Worm (Caenorhabditis elegans) whole organism, L2 larva: ENCODE results near the gene T26A8.4.
A peak's percentile ranks its signal among the peaks of the same experiment; 100 is the strongest.

Experiments
- C34F6.9 ChIP-seq: fragments of 150-350 bp; optimal IDR thresholded peaks from 2 replicates; lab custom pipeline; 2014; ENCODE audit warnings: missing biosample characterization, missing genetic modification characterization
- F13H6.1 ChIP-seq: sonication (generic microtip); optimal IDR thresholded peaks from 2 replicates; lab custom pipeline; 2016; ENCODE audit warnings: missing genetic modification characterization, missing compliant biosample characterization
- R02D3.7 ChIP-seq: fragments of 150-350 bp; optimal IDR thresholded peaks from 2 replicates; lab custom pipeline; 2014; ENCODE audit warnings: missing biosample characterization, missing genetic modification characterization
- Y55F3AM.14 ChIP-seq: fragments of 200-800 bp; sonication (Bioruptor generic); optimal IDR thresholded peaks from 2 replicates; lab custom pipeline; 2018; ENCODE audit warnings: mild to moderate bottlenecking, missing genetic modification characterization, missing compliant biosample characterization
- ZK546.5 ChIP-seq: sonication (generic microtip); optimal IDR thresholded peaks from 2 replicates; lab custom pipeline; 2017; ENCODE audit warnings: missing biosample characterization, missing genetic modification characterization
- alr-1 ChIP-seq: fragments of 150-350 bp; optimal IDR thresholded peaks from 2 replicates; lab custom pipeline; 2014; ENCODE audit warnings: missing biosample characterization, missing genetic modification characterization
- aly-2 ChIP-seq: fragments of 150-350 bp; optimal IDR thresholded peaks from 2 replicates; lab custom pipeline; 2014; ENCODE audit warnings: missing biosample characterization, missing genetic modification characterization
- ama-1 ChIP-seq: fragments of 150-350 bp; optimal IDR thresholded peaks from 2 replicates; lab custom pipeline; 2018; ENCODE audit warnings: inconsistent platforms
- blmp-1 ChIP-seq: sonication (generic microtip); optimal IDR thresholded peaks from 2 replicates; lab custom pipeline; 2017; ENCODE audit warnings: missing genetic modification characterization, mild to moderate bottlenecking, missing compliant biosample characterization, antibody characterized with exemption, moderate library complexity; ENCODE audit not compliant: insufficient read depth
- ceh-16 ChIP-seq: fragments of 150-350 bp; optimal IDR thresholded peaks from 2 replicates; lab custom pipeline; 2014; ENCODE audit warnings: missing biosample characterization, missing genetic modification characterization
- ceh-82 ChIP-seq: fragments of 150-350 bp; optimal IDR thresholded peaks from 2 replicates; lab custom pipeline; 2014; ENCODE audit warnings: missing biosample characterization, missing genetic modification characterization
- crh-2 ChIP-seq: sonication (generic microtip); optimal IDR thresholded peaks from 2 replicates; lab custom pipeline; 2017; ENCODE audit warnings: missing biosample characterization, missing genetic modification characterization
- dmd-4 ChIP-seq: sonication (generic microtip); optimal IDR thresholded peaks from 2 replicates; lab custom pipeline; 2017; ENCODE audit warnings: missing biosample characterization, missing genetic modification characterization
- egl-27 ChIP-seq: sonication (generic microtip); optimal IDR thresholded peaks from 3 replicates; lab custom pipeline; 2017; ENCODE audit warnings: missing biosample characterization, missing genetic modification reagents, missing genetic modification characterization
- elt-1 ChIP-seq: fragments of 150-350 bp; optimal IDR thresholded peaks from 2 replicates; lab custom pipeline; 2014; ENCODE audit warnings: missing biosample characterization, missing genetic modification characterization
- elt-3 ChIP-seq: sonication (generic microtip); optimal IDR thresholded peaks from 2 replicates; lab custom pipeline; 2017; ENCODE audit warnings: missing biosample characterization, missing genetic modification characterization
- fos-1 ChIP-seq: fragments of 150-350 bp; optimal IDR thresholded peaks from 2 replicates; lab custom pipeline; 2014; ENCODE audit warnings: missing biosample characterization, missing genetic modification characterization
- gmeb-1 ChIP-seq: fragments of 150-350 bp; optimal IDR thresholded peaks from 2 replicates; lab custom pipeline; 2014; ENCODE audit warnings: missing biosample characterization, missing genetic modification characterization
- lin-11 ChIP-seq: fragments of 150-350 bp; sonication (generic microtip); optimal IDR thresholded peaks from 2 replicates; lab custom pipeline; 2014; ENCODE audit warnings: missing biosample characterization, missing genetic modification characterization, inconsistent platforms, mixed read lengths
- lin-13 ChIP-seq: fragments of 150-350 bp; optimal IDR thresholded peaks from 2 replicates; lab custom pipeline; 2014; ENCODE audit warnings: missing biosample characterization, missing genetic modification reagents, missing genetic modification characterization
- lin-39 ChIP-seq: fragments of 150-350 bp; optimal IDR thresholded peaks from 2 replicates; lab custom pipeline; 2014; ENCODE audit warnings: missing biosample characterization, missing genetic modification reagents, missing genetic modification characterization
- lsy-2 ChIP-seq, 2 experiments: fragments of 150-350 bp in 1 of 2; sonication (generic microtip) in 1 of 2; optimal IDR thresholded peaks; 2 replicates each; lab custom pipeline; 2014 to 2017; ENCODE audit warnings: missing biosample characterization in 2 of 2, missing genetic modification characterization in 2 of 2
- mab-5 ChIP-seq: fragments of 150-350 bp; optimal IDR thresholded peaks from 2 replicates; lab custom pipeline; 2014; ENCODE audit warnings: missing biosample characterization, missing genetic modification characterization
- mbf-1 ChIP-seq: sonication (generic microtip); optimal IDR thresholded peaks from 2 replicates; lab custom pipeline; 2017; ENCODE audit warnings: missing biosample characterization, missing genetic modification characterization
- mdl-1 ChIP-seq, 2 experiments: fragments of 150-350 bp in 1 of 2; sonication (generic microtip) in 1 of 2; optimal IDR thresholded peaks; 2 replicates each; lab custom pipeline; 2017; ENCODE audit warnings: missing biosample characterization in 2 of 2, missing genetic modification characterization in 2 of 2
- nhr-10 ChIP-seq: sonication (generic microtip); optimal IDR thresholded peaks from 2 replicates; lab custom pipeline; 2017; ENCODE audit warnings: missing biosample characterization, missing genetic modification characterization
- nhr-11 ChIP-seq: fragments of 150-350 bp; optimal IDR thresholded peaks from 2 replicates; lab custom pipeline; 2014; ENCODE audit warnings: missing biosample characterization, missing genetic modification characterization
- nhr-12 ChIP-seq: fragments of 150-350 bp; optimal IDR thresholded peaks from 2 replicates; lab custom pipeline; 2014; ENCODE audit warnings: missing biosample characterization, missing genetic modification characterization
- nhr-129 ChIP-seq: fragments of 150-350 bp; optimal IDR thresholded peaks from 2 replicates; lab custom pipeline; 2014; ENCODE audit warnings: missing biosample characterization, missing genetic modification characterization
- nhr-21 ChIP-seq: fragments of 150-350 bp; optimal IDR thresholded peaks from 2 replicates; lab custom pipeline; 2014; ENCODE audit warnings: missing biosample characterization, missing genetic modification characterization
- nhr-23 ChIP-seq: fragments of 150-350 bp; optimal IDR thresholded peaks from 2 replicates; lab custom pipeline; 2014; ENCODE audit warnings: missing biosample characterization, missing genetic modification reagents, missing genetic modification characterization
- nhr-237 ChIP-seq: fragments of 150-350 bp; optimal IDR thresholded peaks from 2 replicates; lab custom pipeline; 2014; ENCODE audit warnings: missing biosample characterization, missing genetic modification characterization
- nhr-25 ChIP-seq: fragments of 150-350 bp; sonication (generic microtip); optimal IDR thresholded peaks from 3 replicates; lab custom pipeline; 2014; ENCODE audit warnings: missing biosample characterization, missing genetic modification characterization
- nhr-6 ChIP-seq: fragments of 150-350 bp; optimal IDR thresholded peaks from 2 replicates; lab custom pipeline; 2014; ENCODE audit warnings: missing biosample characterization, missing genetic modification characterization
- nhr-77 ChIP-seq: fragments of 150-350 bp; optimal IDR thresholded peaks from 2 replicates; lab custom pipeline; 2014; ENCODE audit warnings: missing biosample characterization, missing genetic modification characterization
- peb-1 ChIP-seq: fragments of 150-350 bp; optimal IDR thresholded peaks from 2 replicates; lab custom pipeline; 2014; ENCODE audit warnings: missing biosample characterization, missing genetic modification characterization
- sem-4 ChIP-seq: fragments of 150-350 bp; optimal IDR thresholded peaks from 2 replicates; lab custom pipeline; 2014; ENCODE audit warnings: missing biosample characterization, missing genetic modification reagents, missing genetic modification characterization
- skn-1 ChIP-seq: sonication (generic microtip); optimal IDR thresholded peaks from 2 replicates; lab custom pipeline; 2017; ENCODE audit warnings: missing biosample characterization, missing genetic modification characterization
- sma-3 ChIP-seq: sonication (generic microtip); optimal IDR thresholded peaks from 2 replicates; lab custom pipeline; 2016; ENCODE audit warnings: missing genetic modification reagents, missing genetic modification characterization, missing compliant biosample characterization
- sma-9 ChIP-seq, 2 experiments: fragments of 150-350 bp in 1 of 2; sonication (generic microtip) in 1 of 2; optimal IDR thresholded peaks; 2 replicates each; lab custom pipeline; 2014 to 2016; ENCODE audit warnings: missing genetic modification characterization in 2 of 2, mild to moderate bottlenecking in 1 of 2, missing biosample characterization in 1 of 2, missing compliant biosample characterization in 1 of 2, missing genetic modification reagents in 1 of 2, moderate library complexity in 1 of 2
- snpc-4 ChIP-seq: fragments of 150-350 bp; optimal IDR thresholded peaks from 2 replicates; lab custom pipeline; 2014; ENCODE audit warnings: missing biosample characterization, missing genetic modification characterization
- unc-39 ChIP-seq: fragments of 150-350 bp; optimal IDR thresholded peaks from 2 replicates; lab custom pipeline; 2014; ENCODE audit warnings: missing biosample characterization, missing genetic modification characterization
- unc-55 ChIP-seq: fragments of 150-350 bp; sonication (generic microtip); optimal IDR thresholded peaks from 3 replicates; lab custom pipeline; 2014; ENCODE audit warnings: missing biosample characterization, missing genetic modification reagents, missing genetic modification characterization
- unc-62 ChIP-seq: fragments of 150-350 bp; optimal IDR thresholded peaks from 2 replicates; lab custom pipeline; 2014; ENCODE audit warnings: missing biosample characterization, missing genetic modification reagents, missing genetic modification characterization
- zag-1 ChIP-seq: fragments of 150-350 bp; optimal IDR thresholded peaks from 2 replicates; lab custom pipeline; 2014; ENCODE audit warnings: missing biosample characterization, missing genetic modification characterization
- ztf-1 ChIP-seq: fragments of 200-800 bp; sonication (Bioruptor generic); conservative IDR thresholded peaks from 2 replicates; pipeline ENCODE4 v1.3.6; 2022; ENCODE audit warnings: missing genetic modification characterization, missing compliant biosample characterization
- ztf-11 ChIP-seq: sonication (generic microtip); optimal IDR thresholded peaks from 2 replicates; lab custom pipeline; 2017; ENCODE audit warnings: missing biosample characterization, missing genetic modification characterization
- ztf-4 ChIP-seq: fragments of 150-350 bp; optimal IDR thresholded peaks from 2 replicates; lab custom pipeline; 2014; ENCODE audit warnings: missing biosample characterization, missing genetic modification characterization

Gene T26A8.4

ce11 chrIV:8379683-8380082 is 53.0 kb downstream of the T26A8.4 start, which contains the start of gene praf-3:
TSS of gene praf-3 (plus strand) at chrIV:8379983.
- TF ChIP-seq sma-9 (GFP tag; optimal IDR thresholded peaks at IDR 0.05; lab: Kevin White, UChicago) (no peak), sma-9 (tag; optimal IDR thresholded peaks at IDR 0.05; lab: Kevin White, UChicago) (no peak), lin-11 (tag; lab: Kevin White, UChicago) (no peak), skn-1 (no peak), peb-1 (no peak), mdl-1 (tag; optimal IDR thresholded peaks at IDR 0.05; lab: Kevin White, UChicago) (no peak)
- TF ChIP-seq, all 48 proteins: peak for 0

- TF ChIP-seq fos-1 (tag; lab: Kevin White, UChicago) (peak; percentile 61), nhr-10 (no peak), ZK546.5 (peak; percentile 8), nhr-237 (tag; lab: Kevin White, UChicago) (no peak), skn-1 (peak; percentile 17), sem-4 (tag; lab: Kevin White, UChicago) (peak; percentile 0), ztf-4 (no peak), lin-13 (GFP tag; lab: Kevin White, UChicago) (peak; percentile 63), ceh-16 (no peak), peb-1 (no peak), mbf-1 (tag; lab: Kevin White, UChicago) (no peak), C34F6.9 (tag; lab: Kevin White, UChicago) (peak; percentile 88), dmd-4 (no peak), nhr-12 (tag; lab: Kevin White, UChicago) (no peak), ztf-1 (GFP tag; lab: Robert Waterston, UW) (no peak), elt-1 (tag; lab: Kevin White, UChicago) (no peak), lin-39 (tag; lab: Kevin White, UChicago) (no peak), aly-2 (tag; lab: Kevin White, UChicago) (no peak), nhr-21 (tag; lab: Kevin White, UChicago) (peak; percentile 55), egl-27 (no peak), sma-9 (GFP tag; optimal IDR thresholded peaks at IDR 0.05; lab: Kevin White, UChicago) (peak; percentile 71), sma-9 (tag; optimal IDR thresholded peaks at IDR 0.05; lab: Kevin White, UChicago) (no peak), Y55F3AM.14 (GFP tag; lab: Kevin White, UChicago) (no peak), mdl-1 (tag; optimal IDR thresholded peaks at IDR 0.05; lab: Kevin White, UChicago) (peak in 1 of 2 experiments; percentile 11), elt-3 (tag; lab: Kevin White, UChicago) (no peak), R02D3.7 (tag; lab: Kevin White, UChicago) (peak; percentile 90), zag-1 (tag; lab: Kevin White, UChicago) (no peak), nhr-11 (tag; lab: Kevin White, UChicago) (no peak), alr-1 (tag; lab: Kevin White, UChicago) (no peak), snpc-4 (tag; lab: Kevin White, UChicago) (peak; percentile 66), ztf-11 (tag; lab: Kevin White, UChicago) (no peak), nhr-25 (tag; lab: Kevin White, UChicago) (peak; percentile 73), unc-39 (no peak), gmeb-1 (tag; lab: Kevin White, UChicago) (peak; percentile 76), ama-1 (no peak), nhr-23 (tag; lab: Kevin White, UChicago) (no peak), sma-3 (GFP tag; lab: Kevin White, UChicago) (peak; percentile 44), nhr-77 (tag; lab: Kevin White, UChicago) (no peak), nhr-129 (tag; lab: Kevin White, UChicago) (peak; percentile 87), lin-11 (tag; lab: Kevin White, UChicago) (peak; percentile 2), F13H6.1 (tag; lab: Kevin White, UChicago) (peak; percentile 46), nhr-6 (tag; lab: Kevin White, UChicago) (no peak), ceh-82 (tag; lab: Kevin White, UChicago) (peak; percentile 19), blmp-1 (tag; lab: Kevin White, UChicago) (no peak), mab-5 (tag; lab: Kevin White, UChicago) (peak; percentile 53), crh-2 (peak; percentile 73), lsy-2 (tag; optimal IDR thresholded peaks at IDR 0.05; lab: Kevin White, UChicago) (peak; percentile 63 to 90), unc-62 (GFP tag; lab: Kevin White, UChicago) (no peak), unc-55 (GFP tag; lab: Kevin White, UChicago) (peak; percentile 95)
Measured at ce11 chrIV:8379278-8379677, 53.4 kb downstream of the T26A8.4 start, which contains the start of gene nap-1. TSS of gene nap-1 (minus strand) at chrIV:8379319.
